Fruit fly (Drosophila melanogaster) whole organism, embryonic: ENCODE results near the gene CG7203.
A peak's percentile ranks its signal among the peaks of the same experiment; 100 is the strongest.

Source experiments
- Bteb2 ChIP-seq: fragments of 200-800 bp; sonication (Bioruptor generic); optimal IDR thresholded peaks from 2 replicates; lab custom pipeline; 2016; ENCODE audit warnings: missing biosample characterization, missing genetic modification characterization
- CG10462 ChIP-seq: fragments of 200-800 bp; sonication (Bioruptor generic); optimal IDR thresholded peaks from 2 replicates; lab custom pipeline; 2016; ENCODE audit warnings: missing biosample characterization, missing genetic modification characterization
- CG10543 ChIP-seq: fragments of 200-800 bp; sonication (Bioruptor generic); optimal IDR thresholded peaks from 3 replicates; lab custom pipeline; 2017; ENCODE audit warnings: missing biosample characterization, mild to moderate bottlenecking, missing genetic modification characterization, moderate library complexity
- CG11247 ChIP-seq: fragments of 200-800 bp; sonication (Bioruptor generic); IDR thresholded peaks from 2 replicates; pipeline ENCODE4 v1.3.6; 2022; ENCODE audit warnings: missing biosample characterization, missing genetic modification characterization
- CG11456 ChIP-seq: fragments of 200-800 bp; sonication (Bioruptor generic); IDR thresholded peaks from 3 replicates; pipeline ENCODE4 v1.3.6; 2022; ENCODE audit warnings: missing biosample characterization, missing genetic modification characterization
- CG12219 ChIP-seq: fragments of 200-800 bp; sonication (Bioruptor generic); optimal IDR thresholded peaks from 3 replicates; lab custom pipeline; 2018; ENCODE audit warnings: missing biosample characterization, mild to moderate bottlenecking, missing genetic modification characterization
- CG15269 ChIP-seq: fragments of 200-800 bp; sonication (Bioruptor generic); optimal IDR thresholded peaks from 2 replicates; lab custom pipeline; 2018; ENCODE audit warnings: missing biosample characterization, mild to moderate bottlenecking, missing genetic modification characterization, moderate library complexity
- CG1602 ChIP-seq: fragments of 200-800 bp; sonication (Bioruptor generic); optimal IDR thresholded peaks from 3 replicates; lab custom pipeline; 2016; ENCODE audit warnings: missing biosample characterization, missing genetic modification characterization
- CG16815 ChIP-seq: fragments of 200-800 bp; sonication (Bioruptor generic); optimal IDR thresholded peaks from 3 replicates; lab custom pipeline; 2017; ENCODE audit warnings: missing biosample characterization, mild to moderate bottlenecking, missing genetic modification characterization
- CG16863 ChIP-seq: fragments of 200-800 bp; sonication (Bioruptor generic); optimal IDR thresholded peaks from 3 replicates; lab custom pipeline; 2016; ENCODE audit warnings: missing biosample characterization, missing genetic modification characterization
- CG17186 ChIP-seq: fragments of 200-800 bp; sonication (Bioruptor generic); optimal IDR thresholded peaks from 3 replicates; lab custom pipeline; 2017; ENCODE audit warnings: missing biosample characterization, missing genetic modification reagents, missing genetic modification characterization
- CG18599 ChIP-seq: fragments of 200-800 bp; sonication (Bioruptor generic); optimal IDR thresholded peaks from 3 replicates; lab custom pipeline; 2017; ENCODE audit warnings: missing biosample characterization, missing genetic modification characterization, mild to moderate bottlenecking, moderate library complexity, missing genetic modification reagents
- CG2199 ChIP-seq: fragments of 200-800 bp; sonication (Bioruptor generic); IDR thresholded peaks from 3 replicates; pipeline ENCODE4 v1.3.6; 2022; ENCODE audit warnings: missing biosample characterization, missing genetic modification characterization
- CG3163 ChIP-seq: fragments of 200-800 bp; sonication (Bioruptor generic); optimal IDR thresholded peaks from 3 replicates; lab custom pipeline; 2016; ENCODE audit warnings: missing biosample characterization, missing genetic modification characterization
- CG3838 ChIP-seq: fragments of 200-800 bp; sonication (Bioruptor generic); optimal IDR thresholded peaks from 3 replicates; lab custom pipeline; 2016; ENCODE audit warnings: missing biosample characterization, missing genetic modification characterization
- CG42726 ChIP-seq: fragments of 200-800 bp; sonication (Bioruptor generic); IDR thresholded peaks from 2 replicates; pipeline ENCODE4 v1.3.6; 2022; ENCODE audit warnings: missing biosample characterization, missing genetic modification characterization; ENCODE audit not compliant: partially characterized antibody
- CG5953 ChIP-seq: fragments of 200-800 bp; sonication (Bioruptor generic); IDR thresholded peaks from 2 replicates; pipeline ENCODE4 v1.3.6; 2022; ENCODE audit warnings: missing biosample characterization, missing genetic modification characterization
- CG7987 ChIP-seq: fragments of 200-800 bp; sonication (Bioruptor generic); optimal IDR thresholded peaks from 2 replicates; lab custom pipeline; 2018; ENCODE audit warnings: missing biosample characterization, mild to moderate bottlenecking, missing genetic modification characterization, moderate library complexity
- Dad ChIP-seq: fragments of 200-800 bp; sonication (Bioruptor generic); optimal IDR thresholded peaks from 3 replicates; lab custom pipeline; 2016; ENCODE audit warnings: missing biosample characterization, missing genetic modification characterization
- Dip3 ChIP-seq: fragments of 200-800 bp; sonication (Bioruptor generic); optimal IDR thresholded peaks from 3 replicates; lab custom pipeline; 2016; ENCODE audit warnings: missing biosample characterization, missing genetic modification characterization
- Dll ChIP-seq: fragments of 200-800 bp; sonication (Bioruptor generic); IDR thresholded peaks from 4 replicates; pipeline ENCODE4 v1.3.6; 2022; ENCODE audit warnings: missing biosample characterization, missing genetic modification characterization; ENCODE audit not compliant: partially characterized antibody
- Doc3 ChIP-seq: fragments of 200-800 bp; sonication (Bioruptor generic); IDR thresholded peaks from 3 replicates; pipeline ENCODE4 v1.3.6; 2022; ENCODE audit warnings: missing biosample characterization, missing genetic modification characterization; ENCODE audit not compliant: partially characterized antibody
- Drgx ChIP-seq: fragments of 200-800 bp; sonication (Bioruptor generic); IDR thresholded peaks from 2 replicates; pipeline ENCODE4 v1.3.6; 2022; ENCODE audit warnings: missing biosample characterization, missing genetic modification characterization
- Gsc ChIP-seq: fragments of 200-800 bp; sonication (Bioruptor generic); IDR thresholded peaks from 2 replicates; pipeline ENCODE4 v1.3.6; 2022; ENCODE audit warnings: missing biosample characterization, missing genetic modification characterization
- Lhr ChIP-seq: fragments of 200-800 bp; sonication (Bioruptor generic); optimal IDR thresholded peaks from 3 replicates; lab custom pipeline; 2017; ENCODE audit warnings: mild to moderate bottlenecking, missing biosample characterization, missing genetic modification reagents, missing genetic modification characterization
- PHDP ChIP-seq: fragments of 200-800 bp; sonication (Bioruptor generic); optimal IDR thresholded peaks from 3 replicates; lab custom pipeline; 2018; ENCODE audit warnings: missing biosample characterization, mild to moderate bottlenecking, missing genetic modification characterization, moderate library complexity
- Sox102F ChIP-seq: fragments of 200-800 bp; sonication (Bioruptor generic); optimal IDR thresholded peaks from 2 replicates; lab custom pipeline; 2018; ENCODE audit warnings: missing biosample characterization, mild to moderate bottlenecking, missing genetic modification characterization, moderate library complexity
- bowl ChIP-seq: fragments of 200-800 bp; sonication (Bioruptor generic); IDR thresholded peaks from 2 replicates; pipeline ENCODE4 v1.3.6; 2022; ENCODE audit warnings: missing biosample characterization, missing genetic modification characterization
- fd102C ChIP-seq: fragments of 200-800 bp; sonication (Bioruptor generic); optimal IDR thresholded peaks from 2 replicates; lab custom pipeline; 2018; ENCODE audit warnings: missing biosample characterization, mild to moderate bottlenecking, missing genetic modification characterization, moderate library complexity
- jing ChIP-seq: fragments of 200-800 bp; sonication (Bioruptor generic); optimal IDR thresholded peaks from 2 replicates; lab custom pipeline; 2018; ENCODE audit warnings: missing biosample characterization, mild to moderate bottlenecking, missing genetic modification characterization
- kay ChIP-seq: fragments of 200-800 bp; sonication (Bioruptor generic); optimal IDR thresholded peaks from 2 replicates; lab custom pipeline; 2016; ENCODE audit warnings: missing biosample characterization, missing genetic modification characterization
- maf-S ChIP-seq: fragments of 200-800 bp; sonication (Bioruptor generic); optimal IDR thresholded peaks from 2 replicates; lab custom pipeline; 2016; ENCODE audit warnings: missing biosample characterization, missing genetic modification characterization
- mld ChIP-seq: fragments of 200-800 bp; sonication (Bioruptor generic); IDR thresholded peaks from 3 replicates; pipeline ENCODE4 v1.3.6; 2022; ENCODE audit warnings: missing biosample characterization, missing genetic modification characterization; ENCODE audit not compliant: partially characterized antibody
- nau ChIP-seq: fragments of 200-800 bp; sonication (Bioruptor generic); optimal IDR thresholded peaks from 3 replicates; lab custom pipeline; 2017; ENCODE audit warnings: missing biosample characterization, mild to moderate bottlenecking, missing genetic modification characterization, missing genetic modification reagents
- nmo ChIP-seq: fragments of 200-800 bp; sonication (Bioruptor generic); optimal IDR thresholded peaks from 2 replicates; lab custom pipeline; 2018; ENCODE audit warnings: missing biosample characterization, mild to moderate bottlenecking, missing genetic modification characterization, moderate library complexity
- prd ChIP-seq, 3 experiments: fragments of >200 bp in 2 of 3; fragments of 200-800 bp in 1 of 3; sonication (Bioruptor generic) in 1 of 3; optimal IDR thresholded peaks in 2 of 3; IDR thresholded peaks in 1 of 3; 2 replicates in 2 of 3; 3 replicates in 1 of 3; pipeline versions ENCODE4 v1.3.6 to Lab custom; 2017 to 2022; ENCODE audit warnings: missing biosample characterization in 1 of 3, missing genetic modification characterization in 1 of 3
- row ChIP-seq: fragments of 200-800 bp; sonication (Bioruptor generic); IDR thresholded peaks from 3 replicates; pipeline ENCODE4 v1.3.6; 2022; ENCODE audit warnings: missing biosample characterization, missing genetic modification characterization
- sd ChIP-seq: fragments of 200-800 bp; sonication (Bioruptor generic); optimal IDR thresholded peaks from 3 replicates; lab custom pipeline; 2018; ENCODE audit warnings: missing biosample characterization, mild to moderate bottlenecking, missing genetic modification characterization, moderate library complexity
- sens ChIP-seq: fragments of 200-800 bp; sonication (Bioruptor generic); peaks from one replicate; lab custom pipeline; 2016; ENCODE audit warnings: missing biosample characterization, missing genetic modification characterization
- sima ChIP-seq: fragments of 200-800 bp; sonication (Bioruptor generic); optimal IDR thresholded peaks from 2 replicates; lab custom pipeline; 2016; ENCODE audit warnings: missing biosample characterization, missing genetic modification characterization
- sug ChIP-seq: fragments of 200-800 bp; optimal IDR thresholded peaks from 2 replicates; lab custom pipeline; 2019; ENCODE audit warnings: missing biosample characterization, mild to moderate bottlenecking, missing genetic modification characterization, moderate library complexity
- tap ChIP-seq: fragments of 200-800 bp; optimal IDR thresholded peaks from 3 replicates; lab custom pipeline; 2019; ENCODE audit warnings: missing biosample characterization, mild to moderate bottlenecking, missing genetic modification characterization, moderate library complexity
- tna ChIP-seq: fragments of 200-800 bp; sonication (Bioruptor generic); IDR thresholded peaks from 2 replicates; pipeline ENCODE4 v1.3.6; 2022; ENCODE audit warnings: missing biosample characterization, missing genetic modification characterization; ENCODE audit not compliant: partially characterized antibody
- tx ChIP-seq: fragments of 200-800 bp; sonication (Bioruptor generic); optimal IDR thresholded peaks from 2 replicates; lab custom pipeline; 2016; ENCODE audit warnings: missing biosample characterization, missing genetic modification characterization
- vfl ChIP-seq: fragments of 200-800 bp; sonication (Bioruptor generic); optimal IDR thresholded peaks from 2 replicates; lab custom pipeline; 2016; ENCODE audit warnings: missing biosample characterization, missing genetic modification characterization
- vvl ChIP-seq: fragments of 200-800 bp; sonication (Bioruptor generic); IDR thresholded peaks from 2 replicates; pipeline ENCODE4 v1.3.6; 2022; ENCODE audit warnings: missing biosample characterization, missing genetic modification characterization
- zen2 ChIP-seq: fragments of 200-800 bp; sonication (Bioruptor generic); IDR thresholded peaks from 3 replicates; pipeline ENCODE4 v1.3.6; 2022; ENCODE audit warnings: missing biosample characterization, missing genetic modification characterization; ENCODE audit not compliant: partially characterized antibody

Gene CG7203

DNA sequence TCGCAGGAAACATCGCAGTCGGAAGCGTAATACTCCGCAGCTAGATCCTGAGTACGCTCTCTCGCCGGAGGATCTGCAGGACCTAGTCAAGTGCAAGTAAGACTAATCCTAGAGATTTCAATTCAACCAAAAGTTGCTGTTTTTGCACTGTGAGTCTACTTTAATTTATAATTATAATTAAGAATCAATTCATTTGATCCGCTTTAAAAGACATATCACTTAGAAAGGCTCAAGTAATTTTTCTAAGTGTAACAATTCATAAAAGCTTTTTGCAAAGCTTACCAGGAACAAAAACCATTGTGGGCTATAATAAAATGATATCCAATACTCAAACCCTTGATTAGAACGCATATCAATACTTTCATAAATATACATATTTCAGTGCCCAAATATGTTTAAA is 3.8 kb upstream of the CG7203 start (continued):
- peak; percentile 4 for TF ChIP-seq Sox102F
- TF ChIP-seq tna, result no peak
- no peak for TF ChIP-seq CG1602 (GFP tag; lab: Kevin White, UChicago)
- 0 out of 2 replicates have a peak, but pooled peaks have one; percentile 16 for TF ChIP-seq CG5953 (GFP tag; lab: Robert Waterston, UW)
- TF ChIP-seq bowl (GFP tag; lab: Robert Waterston, UW), result no peak
- no peak for TF ChIP-seq vvl
- no peak for TF ChIP-seq CG17186 (GFP tag; lab: Kevin White, UChicago)
- no peak for TF ChIP-seq CG18599 (GFP tag; lab: Kevin White, UChicago)
- TF ChIP-seq, all 482 proteins: peak for 35

DNA sequence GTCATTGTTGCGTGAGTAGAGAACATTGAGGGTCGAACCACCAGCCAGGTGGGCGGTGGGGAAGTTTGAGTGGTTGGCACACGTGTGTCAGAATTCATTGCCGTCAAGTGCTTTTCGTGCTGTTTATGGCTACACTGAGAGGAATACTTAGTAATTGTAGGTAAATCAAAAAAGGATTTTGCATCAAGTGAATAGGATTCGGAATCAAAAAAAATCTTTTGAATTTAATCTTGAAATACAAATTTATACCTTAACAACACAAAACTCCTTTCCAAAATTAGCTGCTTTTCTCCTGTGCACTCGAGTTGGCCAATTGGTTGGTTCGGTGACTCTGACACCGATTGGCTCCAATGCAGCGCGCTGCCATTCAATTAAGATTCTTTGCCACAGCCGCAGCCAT is 1.6 kb upstream of the CG7203 start:
- no peak for TF ChIP-seq jing
- TF ChIP-seq Drgx, result peak; percentile 68
- no peak for TF ChIP-seq prd (optimal IDR thresholded peaks at IDR 0.05; lab: Kevin White, UChicago)
- TF ChIP-seq prd (GFP tag; IDR thresholded peaks at IDR 0.05; lab: Robert Waterston, UW), result 0 out of 3 replicates have a peak, but pooled peaks have one; percentile 13
- peak; percentile 46 for TF ChIP-seq sens (GFP tag; lab: Kevin White, UChicago)
- 0 out of 3 replicates have a peak, but pooled peaks have one; percentile 14 for TF ChIP-seq row

DNA sequence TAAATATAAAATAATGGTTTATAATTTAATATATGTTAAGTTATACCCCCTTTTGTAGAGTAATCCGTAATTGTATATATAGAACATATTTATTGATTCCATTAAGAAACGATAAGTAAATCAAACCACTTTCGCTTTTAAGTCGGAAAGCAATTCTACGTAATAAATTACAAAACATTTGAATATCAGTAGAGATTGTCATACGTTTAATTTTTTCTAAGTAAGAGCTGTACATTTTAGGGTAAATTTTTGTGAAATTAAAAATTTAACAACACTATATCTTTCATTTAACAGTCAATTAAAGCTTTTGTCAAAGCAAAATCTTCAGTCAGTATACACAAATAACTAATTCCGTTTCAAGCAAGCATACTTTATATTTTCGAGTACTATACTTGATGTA is 888 bp upstream of the CG7203 start, which contains the start of gene CG46025:
CG46025 (plus strand) TSS at position 301 of the 400 bp plus-strand sequence.
- TF ChIP-seq CG2199 (no peak), Dad (GFP tag; lab: Kevin White, UChicago) (no peak), row (no peak), CG3163 (no peak), Doc3 (no peak), mld (GFP tag; lab: Robert Waterston, UW) (no peak), CG7987 (GFP tag; lab: Kevin White, UChicago) (no peak), vfl (no peak), sima (no peak), CG3838 (GFP tag; lab: Kevin White, UChicago) (no peak), Dip3 (GFP tag; lab: Kevin White, UChicago) (no peak), sd (tag; lab: Kevin White, UChicago) (no peak), CG16863 (GFP tag; lab: Kevin White, UChicago) (no peak), Bteb2 (GFP tag; lab: Kevin White, UChicago) (no peak), kay (GFP tag; lab: Kevin White, UChicago) (no peak), CG10543 (no peak), PHDP (tag; lab: Kevin White, UChicago) (no peak), zen2 (GFP tag; lab: Robert Waterston, UW) (no peak)

DNA sequence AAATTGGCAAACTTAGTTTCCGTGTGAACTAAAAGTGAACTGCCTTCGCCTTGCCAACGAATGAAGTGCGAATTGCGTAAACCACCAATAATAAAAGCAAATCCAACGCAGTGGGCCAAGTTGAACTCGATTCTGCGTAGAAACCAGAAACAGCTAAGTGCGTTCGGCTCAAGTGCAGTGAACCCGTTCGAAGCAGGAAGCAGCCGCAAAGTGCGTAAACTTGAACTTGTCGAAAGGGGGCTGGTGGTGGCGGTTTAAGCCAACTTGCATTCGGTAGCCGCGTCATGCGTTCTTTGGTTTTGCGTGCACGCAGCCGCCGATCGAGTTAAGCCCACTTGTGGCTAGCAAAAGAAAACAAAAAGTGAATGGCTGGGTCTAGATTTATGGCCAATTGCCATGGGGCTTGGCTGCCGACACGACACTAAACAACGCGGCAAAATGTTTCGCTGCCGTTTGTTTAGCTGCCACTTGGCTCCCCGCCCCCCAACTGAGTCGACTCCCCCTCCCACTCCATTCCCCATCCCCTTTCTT is 2.3 kb downstream of the CG7203 start:
- TF ChIP-seq Lhr (GFP tag; lab: Kevin White, UChicago) (no peak), nau (GFP tag; lab: Kevin White, UChicago) (no peak), CG11247 (GFP tag; lab: Robert Waterston, UW) (0 out of 2 replicates have a peak, but pooled peaks have one; percentile 16), CG12219 (GFP tag; lab: Kevin White, UChicago) (no peak), CG11456 (GFP tag; lab: Robert Waterston, UW) (0 out of 3 replicates have a peak, but pooled peaks have one; percentile 6), nmo (no peak), maf-S (GFP tag; lab: Kevin White, UChicago) (no peak), sug (no peak), CG15269 (tag; lab: Kevin White, UChicago) (no peak), Dll (GFP tag; lab: Robert Waterston, UW) (no peak), CG16815 (GFP tag; lab: Kevin White, UChicago) (no peak), tx (GFP tag; lab: Kevin White, UChicago) (no peak), tap (tag; lab: Kevin White, UChicago) (no peak), CG10462 (GFP tag; lab: Kevin White, UChicago) (no peak), fd102C (GFP tag; lab: Kevin White, UChicago) (no peak), CG42726 (GFP tag; lab: Robert Waterston, UW) (no peak), Gsc (no peak)
